Worm (Caenorhabditis elegans) whole organism, late embryonic: ENCODE results near the gene clec-59.

ENCODE experiments used
- C08G9.2 ChIP-seq: sonication (generic microtip); optimal IDR thresholded peaks from 2 replicates; lab custom pipeline; 2016; ENCODE audit warnings: mild to moderate bottlenecking, missing genetic modification characterization, moderate library complexity, missing compliant biosample characterization
- C38D4.7 ChIP-seq: fragments of 200-800 bp; sonication (Bioruptor generic); optimal IDR thresholded peaks from 2 replicates; lab custom pipeline; 2018; ENCODE audit warnings: mild to moderate bottlenecking, missing genetic modification characterization, moderate library complexity, missing compliant biosample characterization
- F13H6.1 ChIP-seq: sonication (generic microtip); optimal IDR thresholded peaks from 2 replicates; lab custom pipeline; 2016; ENCODE audit warnings: missing genetic modification characterization, missing compliant biosample characterization
- T23F11.4 ChIP-seq: fragments of 200-800 bp; sonication (Bioruptor generic); optimal IDR thresholded peaks from 2 replicates; lab custom pipeline; 2018; ENCODE audit warnings: mild to moderate bottlenecking, missing genetic modification characterization, missing compliant biosample characterization
- Y22D7AL.16 ChIP-seq: sonication (generic microtip); optimal IDR thresholded peaks from 2 replicates; lab custom pipeline; 2016; ENCODE audit warnings: missing genetic modification characterization, missing compliant biosample characterization
- ahr-1 ChIP-seq: sonication (generic microtip); optimal IDR thresholded peaks from 2 replicates; lab custom pipeline; 2016; ENCODE audit warnings: missing genetic modification characterization, missing compliant biosample characterization
- ama-1 ChIP-seq: fragments of 150-350 bp; optimal IDR thresholded peaks from 2 replicates; lab custom pipeline; 2014
- ceh-14 ChIP-seq: sonication (generic microtip); optimal IDR thresholded peaks from 2 replicates; lab custom pipeline; 2016; ENCODE audit warnings: missing genotype, missing genetic modification characterization, missing compliant biosample characterization
- ceh-18 ChIP-seq: sonication (generic microtip); optimal IDR thresholded peaks from 2 replicates; lab custom pipeline; 2016; ENCODE audit warnings: missing genetic modification characterization, missing compliant biosample characterization
- ceh-19 ChIP-seq: fragments of 200-800 bp; sonication (Bioruptor generic); optimal IDR thresholded peaks from 2 replicates; lab custom pipeline; 2018; ENCODE audit warnings: mild to moderate bottlenecking, missing genetic modification characterization, missing compliant biosample characterization
- ceh-22 ChIP-seq: sonication (generic microtip); optimal IDR thresholded peaks from 2 replicates; lab custom pipeline; 2017; ENCODE audit warnings: missing biosample characterization, missing genetic modification characterization
- ceh-30 ChIP-seq: fragments of 150-350 bp; optimal IDR thresholded peaks from 2 replicates; lab custom pipeline; 2014; ENCODE audit warnings: missing biosample characterization, missing genetic modification characterization
- ceh-34 ChIP-seq: sonication (generic microtip); optimal IDR thresholded peaks from 2 replicates; lab custom pipeline; 2016; ENCODE audit warnings: mild to moderate bottlenecking, missing genetic modification characterization, missing compliant biosample characterization
- ceh-45 ChIP-seq: fragments of 200-800 bp; sonication (Bioruptor generic); IDR thresholded peaks from 2 replicates; pipeline ENCODE4 v1.3.6; 2022; ENCODE audit warnings: missing genetic modification reagents, missing genetic modification characterization, missing compliant biosample characterization
- ceh-9 ChIP-seq: sonication (generic microtip); optimal IDR thresholded peaks from 2 replicates; lab custom pipeline; 2016; ENCODE audit warnings: mild to moderate bottlenecking, missing genetic modification characterization, inconsistent platforms, missing compliant biosample characterization
- che-1 ChIP-seq: sonication (generic microtip); optimal IDR thresholded peaks from 2 replicates; lab custom pipeline; 2016; ENCODE audit warnings: mild to moderate bottlenecking, missing genetic modification characterization, missing compliant biosample characterization
- dmd-4 ChIP-seq: sonication (generic microtip); optimal IDR thresholded peaks from 2 replicates; lab custom pipeline; 2016; ENCODE audit warnings: borderline replicate concordance, missing genetic modification characterization, missing compliant biosample characterization
- dve-1 ChIP-seq: sonication (generic microtip); optimal IDR thresholded peaks from 2 replicates; lab custom pipeline; 2017; ENCODE audit warnings: antibody characterized with exemption, mild to moderate bottlenecking, missing genetic modification characterization, missing compliant biosample characterization
- elt-4 ChIP-seq: sonication (generic microtip); optimal IDR thresholded peaks from 2 replicates; lab custom pipeline; 2016; ENCODE audit warnings: missing genetic modification characterization, missing compliant biosample characterization
- fax-1 ChIP-seq: sonication (generic microtip); optimal IDR thresholded peaks from 2 replicates; lab custom pipeline; 2016; ENCODE audit warnings: missing genotype, missing genetic modification characterization, missing compliant biosample characterization
- fkh-10 ChIP-seq: fragments of 150-350 bp; optimal IDR thresholded peaks from 2 replicates; lab custom pipeline; 2014; ENCODE audit warnings: missing biosample characterization, missing genetic modification reagents, missing genetic modification characterization
- fkh-6 ChIP-seq: sonication (generic microtip); optimal IDR thresholded peaks from 2 replicates; lab custom pipeline; 2016; ENCODE audit warnings: missing genetic modification characterization, missing compliant biosample characterization
- hlh-13 ChIP-seq: fragments of 200-800 bp; sonication (Bioruptor generic); optimal IDR thresholded peaks from 2 replicates; lab custom pipeline; 2018; ENCODE audit warnings: mild to moderate bottlenecking, missing genetic modification characterization, missing compliant biosample characterization
- hlh-30 ChIP-seq: sonication (generic microtip); optimal IDR thresholded peaks from 2 replicates; lab custom pipeline; 2017; ENCODE audit warnings: antibody characterized with exemption, missing genetic modification characterization, missing compliant biosample characterization; ENCODE audit not compliant: insufficient read depth
- hlh-6 ChIP-seq: sonication (generic microtip); optimal IDR thresholded peaks from 2 replicates; lab custom pipeline; 2016; ENCODE audit warnings: missing genotype, missing genetic modification characterization, missing compliant biosample characterization
- mec-3 ChIP-seq: sonication (generic microtip); optimal IDR thresholded peaks from 2 replicates; lab custom pipeline; 2016; ENCODE audit warnings: borderline replicate concordance, missing genetic modification characterization, missing compliant biosample characterization
- nhr-11 ChIP-seq: fragments of 150-350 bp; optimal IDR thresholded peaks from 2 replicates; lab custom pipeline; 2014; ENCODE audit warnings: missing biosample characterization, missing genetic modification characterization
- nhr-232 ChIP-seq: sonication (generic microtip); optimal IDR thresholded peaks from 2 replicates; lab custom pipeline; 2016; ENCODE audit warnings: missing genetic modification characterization, missing compliant biosample characterization
- odd-2 ChIP-seq: sonication (generic microtip); optimal IDR thresholded peaks from 2 replicates; lab custom pipeline; 2017; ENCODE audit warnings: antibody characterized with exemption, mild to moderate bottlenecking, missing genetic modification characterization, missing compliant biosample characterization
- pag-3 ChIP-seq: sonication (generic microtip); optimal IDR thresholded peaks from 2 replicates; lab custom pipeline; 2016; ENCODE audit warnings: missing compliant biosample characterization, missing genetic modification characterization, borderline replicate concordance
- pha-2 ChIP-seq: sonication (generic microtip); optimal IDR thresholded peaks from 2 replicates; lab custom pipeline; 2017; ENCODE audit warnings: mild to moderate bottlenecking, missing genetic modification characterization, missing compliant biosample characterization
- pha-4 ChIP-seq: fragments of 150-350 bp; optimal IDR thresholded peaks from 2 replicates; lab custom pipeline; 2018; ENCODE audit warnings: missing biosample characterization, missing genetic modification reagents, missing genetic modification characterization
- pqm-1 ChIP-seq: sonication (generic microtip); optimal IDR thresholded peaks from 2 replicates; lab custom pipeline; 2016; ENCODE audit warnings: missing genetic modification characterization, missing compliant biosample characterization
- pros-1 ChIP-seq: fragments of 150-350 bp; optimal IDR thresholded peaks from 2 replicates; lab custom pipeline; 2014; ENCODE audit warnings: missing biosample characterization, missing genetic modification reagents, missing genetic modification characterization
- ref-2 ChIP-seq: sonication (generic microtip); optimal IDR thresholded peaks from 2 replicates; lab custom pipeline; 2016; ENCODE audit warnings: missing genetic modification characterization, missing compliant biosample characterization
- sdc-2 ChIP-seq: sonication (generic microtip); optimal IDR thresholded peaks from 2 replicates; lab custom pipeline; 2016; ENCODE audit warnings: missing genotype, missing genetic modification characterization, missing compliant biosample characterization
- sox-2 ChIP-seq: fragments of 200-800 bp; sonication (Bioruptor generic); IDR thresholded peaks from 2 replicates; pipeline ENCODE4 v1.3.6; 2022; ENCODE audit warnings: missing genetic modification reagents, missing genetic modification characterization, missing compliant biosample characterization
- sox-4 ChIP-seq: sonication (generic microtip); optimal IDR thresholded peaks from 2 replicates; lab custom pipeline; 2017; ENCODE audit warnings: mild to moderate bottlenecking, missing genetic modification characterization, inconsistent platforms, missing compliant biosample characterization
- syd-9 ChIP-seq: sonication (generic microtip); optimal IDR thresholded peaks from 2 replicates; lab custom pipeline; 2016; ENCODE audit warnings: mild to moderate bottlenecking, missing genetic modification characterization, moderate library complexity, missing compliant biosample characterization
- unc-86 ChIP-seq: sonication (generic microtip); optimal IDR thresholded peaks from 2 replicates; lab custom pipeline; 2016; ENCODE audit warnings: missing genetic modification characterization, missing compliant biosample characterization

The clec-59 gene

ce11 chrII:10523031-10523430 is 43.8 kb upstream of the clec-59 start:
- TF ChIP-seq odd-2 (tag; lab: Kevin White, UChicago) (no peak), C38D4.7 (GFP tag; lab: Kevin White, UChicago) (no peak), ceh-9 (no peak), hlh-13 (GFP tag; lab: Kevin White, UChicago) (no peak), ceh-18 (tag; lab: Kevin White, UChicago) (no peak), F13H6.1 (no peak), pha-4 (no peak), mec-3 (tag; lab: Kevin White, UChicago) (no peak), ceh-14 (tag; lab: Kevin White, UChicago) (no peak), pag-3 (tag; lab: Kevin White, UChicago) (no peak), ceh-30 (tag; lab: Kevin White, UChicago) (no peak), hlh-6 (no peak), ceh-45 (GFP tag; lab: Robert Waterston, UW) (no peak), ceh-19 (no peak), ahr-1 (tag; lab: Kevin White, UChicago) (no peak), dmd-4 (tag; lab: Kevin White, UChicago) (no peak), elt-4 (tag; lab: Kevin White, UChicago) (no peak), nhr-11 (tag; lab: Kevin White, UChicago) (no peak)

- TF ChIP-seq nhr-232 (tag; lab: Kevin White, UChicago) (no peak), nhr-11 (tag; lab: Kevin White, UChicago) (no peak), syd-9 (tag; lab: Kevin White, UChicago) (no peak), mec-3 (tag; lab: Kevin White, UChicago) (no peak), ama-1 (lab: Kevin White, UChicago) (no peak), C08G9.2 (tag; lab: Kevin White, UChicago) (no peak), dve-1 (tag; lab: Kevin White, UChicago) (no peak), unc-86 (no peak), ceh-22 (tag; lab: Kevin White, UChicago) (no peak), ahr-1 (tag; lab: Kevin White, UChicago) (no peak), dmd-4 (tag; lab: Kevin White, UChicago) (no peak), hlh-6 (no peak), ceh-14 (tag; lab: Kevin White, UChicago) (no peak), Y22D7AL.16 (tag; lab: Kevin White, UChicago) (no peak), fax-1 (tag; lab: Kevin White, UChicago) (no peak), pha-2 (tag; lab: Kevin White, UChicago) (no peak), pqm-1 (no peak), ceh-34 (no peak)
Observed at ce11 chrII:10519863-10520262, 40.6 kb upstream of the clec-59 start.

- TF ChIP-seq che-1 (tag; lab: Kevin White, UChicago) (no peak), syd-9 (tag; lab: Kevin White, UChicago) (no peak), fkh-10 (GFP tag; lab: Kevin White, UChicago) (no peak), C08G9.2 (tag; lab: Kevin White, UChicago) (no peak)
Observed at ce11 chrII:10519017-10519416, 39.8 kb upstream of the clec-59 start, which contains the start of gene F59B10.4. F59B10.4 (minus strand) TSS chrII:10519117.

- TF ChIP-seq nhr-232 (tag; lab: Kevin White, UChicago) = no peak
- TF ChIP-seq sox-4 (tag; lab: Kevin White, UChicago) = no peak
- TF ChIP-seq sox-2 (GFP tag; lab: Robert Waterston, UW) = no peak
- no peak for TF ChIP-seq ref-2 (tag; lab: Kevin White, UChicago)
- no peak for TF ChIP-seq pqm-1
- TF ChIP-seq T23F11.4 = no peak
- no peak for TF ChIP-seq fkh-6 (tag; lab: Kevin White, UChicago)
- TF ChIP-seq pros-1 (tag; lab: Kevin White, UChicago) = no peak
- no peak for TF ChIP-seq hlh-30 (tag; lab: Kevin White, UChicago)
- no peak for TF ChIP-seq ceh-34
- TF ChIP-seq nhr-11 (tag; lab: Kevin White, UChicago) = no peak
- no peak for TF ChIP-seq sdc-2
- no peak for TF ChIP-seq ahr-1 (tag; lab: Kevin White, UChicago)
Observed at ce11 chrII:10516375-10516774, 37.1 kb upstream of the clec-59 start.
